Worm (Caenorhabditis elegans): Measurements from ENCODE around the gene Y59C2A.1.

DNA sequence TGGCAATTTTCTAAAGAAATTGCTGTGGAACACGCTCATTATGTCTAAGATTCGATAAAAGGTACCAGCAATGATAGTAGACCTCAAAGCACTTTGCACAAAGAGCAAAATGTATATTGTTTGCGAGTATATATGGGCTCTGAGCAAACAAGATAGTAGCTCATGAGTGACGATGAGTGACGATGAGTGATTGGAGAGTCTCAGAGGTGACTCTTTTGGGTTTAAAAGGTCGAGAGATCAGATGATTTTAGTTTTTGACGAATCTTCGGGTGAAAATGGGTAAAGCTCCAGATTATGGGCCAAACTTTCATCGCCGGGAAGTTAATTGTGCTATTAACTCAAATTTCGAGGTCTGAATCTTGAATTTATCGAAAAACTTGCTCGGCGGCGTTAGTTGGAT, 11.2 kb upstream of the Y59C2A.1 start:
- TF ChIP-seq aly-2 (tag; optimal IDR thresholded peaks at IDR 0.05) (no peak), peb-1 (tag; optimal IDR thresholded peaks at IDR 0.05) (no peak), dmd-4 (tag; optimal IDR thresholded peaks at IDR 0.05) (no peak), zag-1 (tag; optimal IDR thresholded peaks at IDR 0.05) (no peak), R02D3.7 (tag; optimal IDR thresholded peaks at IDR 0.05) (no peak), nhr-12 (tag; optimal IDR thresholded peaks at IDR 0.05) (no peak), elt-3 (tag; optimal IDR thresholded peaks at IDR 0.05) (no peak), F13H6.1 (tag; optimal IDR thresholded peaks at IDR 0.05) (no peak), sem-4 (tag; optimal IDR thresholded peaks at IDR 0.05) (no peak), nhr-77 (tag; optimal IDR thresholded peaks at IDR 0.05) (no peak)
